Fruit fly (Drosophila melanogaster) Kc167 (cell line): ENCODE data around the gene CtsL4.

Experiments used
- Myc ChIP-seq: fragments of >200 bp; optimal IDR thresholded peaks from 2 replicates; lab custom pipeline; 2017; ENCODE audit warnings: missing external identifiers
- Sin3A ChIP-seq: fragments of >200 bp; optimal IDR thresholded peaks from 2 replicates; lab custom pipeline; 2018; ENCODE audit warnings: missing external identifiers
- h ChIP-seq: fragments of >200 bp; optimal IDR thresholded peaks from 3 replicates; lab custom pipeline; 2018; ENCODE audit warnings: missing external identifiers
- insv ChIP-seq: fragments of >200 bp; optimal IDR thresholded peaks from 3 replicates; lab custom pipeline; 2018; ENCODE audit warnings: missing external identifiers
- psq ChIP-seq: fragments of >200 bp; optimal IDR thresholded peaks from 2 replicates; lab custom pipeline; 2017; ENCODE audit warnings: missing external identifiers
- ttk ChIP-seq: sonication (Bioruptor generic); optimal IDR thresholded peaks from 2 replicates; lab custom pipeline; 2017; ENCODE audit warnings: missing external identifiers

DNA sequence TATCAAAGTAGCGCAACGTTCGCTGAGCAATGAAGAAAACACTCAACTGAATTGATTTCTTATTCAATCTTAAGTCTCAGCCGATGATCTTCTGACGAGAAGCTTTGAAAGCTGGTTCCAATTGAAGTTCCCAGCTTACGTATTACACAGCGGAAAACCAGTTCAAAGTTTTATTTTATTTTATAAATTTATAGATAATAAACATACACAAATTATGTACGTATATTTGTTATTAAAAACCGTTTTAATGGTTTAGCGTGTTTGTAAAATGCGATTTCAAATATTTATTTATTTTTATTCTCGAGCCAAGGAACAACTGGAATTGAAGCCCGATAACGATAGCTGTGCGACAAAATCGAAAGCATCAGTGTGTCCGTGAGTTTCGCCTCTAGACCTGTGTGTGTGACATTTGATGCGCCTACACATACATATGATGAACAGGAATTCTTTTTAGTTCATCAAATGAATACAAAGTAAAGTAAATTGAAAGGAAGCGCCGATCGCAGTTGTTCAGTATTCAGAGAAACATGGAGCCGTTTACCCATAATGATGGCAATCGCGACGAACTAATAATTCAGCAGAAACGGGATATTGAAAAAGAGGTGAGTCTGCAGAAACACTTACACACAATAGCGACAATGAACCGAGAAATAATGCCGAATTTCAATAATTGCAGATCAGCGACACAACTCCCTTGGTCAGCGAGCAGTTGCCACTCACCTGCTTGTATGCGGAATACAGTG is 49.7 kb downstream of the CtsL4 start, which contains the start of the genes CG5390 and CG4968:
- no peak for TF ChIP-seq psq (lab: Kevin White, UChicago)
- TF ChIP-seq ttk (lab: Kevin White, UChicago), result no peak
- no peak for TF ChIP-seq insv (lab: Kevin White, UChicago)
- no peak for TF ChIP-seq h (lab: Kevin White, UChicago)
- no peak for TF ChIP-seq Myc (lab: Kevin White, UChicago)
- TF ChIP-seq Sin3A (lab: Kevin White, UChicago), result no peak
